Worm (Caenorhabditis elegans) whole organism, L3 larva: Measurements from ENCODE around the gene snr-3.

Source experiments
- R02D3.7 ChIP-seq: fragments of 150-350 bp; optimal IDR thresholded peaks from 2 replicates; lab custom pipeline; 2014; ENCODE audit warnings: missing biosample characterization, missing genetic modification characterization
- aly-2 ChIP-seq: fragments of 150-350 bp; optimal IDR thresholded peaks from 2 replicates; lab custom pipeline; 2014; ENCODE audit warnings: missing biosample characterization, missing genetic modification characterization
- ama-1 ChIP-seq: fragments of 150-350 bp; optimal IDR thresholded peaks from 2 replicates; lab custom pipeline; 2018
- ceh-82 ChIP-seq: fragments of 150-350 bp; optimal IDR thresholded peaks from 2 replicates; lab custom pipeline; 2014; ENCODE audit warnings: missing biosample characterization, missing genetic modification characterization
- daf-12 ChIP-seq: fragments of 150-350 bp; optimal IDR thresholded peaks from 2 replicates; lab custom pipeline; 2014; ENCODE audit warnings: missing biosample characterization, missing genetic modification reagents, missing genetic modification characterization
- egl-27 ChIP-seq: sonication (generic microtip); optimal IDR thresholded peaks from 4 replicates; lab custom pipeline; 2017; ENCODE audit warnings: missing biosample characterization, missing genetic modification reagents, missing genetic modification characterization
- elt-1 ChIP-seq: fragments of 150-350 bp; optimal IDR thresholded peaks from 2 replicates; lab custom pipeline; 2014; ENCODE audit warnings: missing biosample characterization, missing genetic modification characterization
- fkh-10 ChIP-seq: sonication (generic microtip); optimal IDR thresholded peaks from 2 replicates; lab custom pipeline; 2017; ENCODE audit warnings: missing biosample characterization, missing genetic modification reagents, missing genetic modification characterization
- fkh-2 ChIP-seq: fragments of 150-350 bp; optimal IDR thresholded peaks from 2 replicates; lab custom pipeline; 2014; ENCODE audit warnings: missing biosample characterization, missing genetic modification reagents, missing genetic modification characterization
- fos-1 ChIP-seq: fragments of 150-350 bp; optimal IDR thresholded peaks from 2 replicates; lab custom pipeline; 2014; ENCODE audit warnings: missing biosample characterization, missing genetic modification characterization
- hmg-11 ChIP-seq: sonication (generic microtip); optimal IDR thresholded peaks from 2 replicates; lab custom pipeline; 2016; ENCODE audit warnings: missing genetic modification characterization, missing compliant biosample characterization
- lin-39 ChIP-seq: fragments of 150-350 bp; optimal IDR thresholded peaks from 2 replicates; lab custom pipeline; 2018; ENCODE audit warnings: missing biosample characterization, missing genetic modification reagents, missing genetic modification characterization
- lsy-12 ChIP-seq: sonication (generic microtip); optimal IDR thresholded peaks from 2 replicates; lab custom pipeline; 2016; ENCODE audit warnings: mild to moderate bottlenecking, missing genetic modification characterization, missing compliant biosample characterization
- mdl-1 ChIP-seq: fragments of 150-350 bp; optimal IDR thresholded peaks from 2 replicates; lab custom pipeline; 2014; ENCODE audit warnings: missing biosample characterization, missing genetic modification characterization
- mml-1 ChIP-seq: fragments of 150-350 bp; sonication (generic microtip); optimal IDR thresholded peaks from 3 replicates; lab custom pipeline; 2014; ENCODE audit warnings: missing biosample characterization, missing genetic modification characterization
- nfya-1 ChIP-seq: sonication (generic microtip); optimal IDR thresholded peaks from 2 replicates; lab custom pipeline; 2017; ENCODE audit warnings: missing genetic modification characterization, mild to moderate bottlenecking, missing compliant biosample characterization, antibody characterized with exemption, moderate library complexity; ENCODE audit not compliant: insufficient read depth
- nhr-11 ChIP-seq: fragments of 150-350 bp; optimal IDR thresholded peaks from 2 replicates; lab custom pipeline; 2014; ENCODE audit warnings: missing biosample characterization, missing genetic modification characterization
- nhr-28 ChIP-seq: fragments of 150-350 bp; optimal IDR thresholded peaks from 2 replicates; lab custom pipeline; 2014; ENCODE audit warnings: missing biosample characterization, missing genetic modification characterization
- nhr-43 ChIP-seq: sonication (generic microtip); optimal IDR thresholded peaks from 2 replicates; lab custom pipeline; 2016; ENCODE audit warnings: mild to moderate bottlenecking, missing genetic modification characterization, missing compliant biosample characterization; ENCODE audit not compliant: poor library complexity, severe bottlenecking
- nhr-67 ChIP-seq: fragments of 150-350 bp; optimal IDR thresholded peaks from 2 replicates; lab custom pipeline; 2014; ENCODE audit warnings: missing biosample characterization, missing genetic modification characterization
- nhr-76 ChIP-seq: fragments of 150-350 bp; sonication (generic microtip); optimal IDR thresholded peaks from 5 replicates; lab custom pipeline; 2014; ENCODE audit warnings: missing biosample characterization, missing genetic modification characterization
- nhr-77 ChIP-seq: fragments of 150-350 bp; optimal IDR thresholded peaks from 2 replicates; lab custom pipeline; 2014; ENCODE audit warnings: missing biosample characterization, missing genetic modification characterization
- pqm-1 ChIP-seq: fragments of 150-350 bp; optimal IDR thresholded peaks from 2 replicates; lab custom pipeline; 2017; ENCODE audit warnings: missing biosample characterization, missing genetic modification characterization, inconsistent platforms
- skn-1 ChIP-seq: fragments of 150-350 bp; optimal IDR thresholded peaks from 2 replicates; lab custom pipeline; 2014; ENCODE audit warnings: missing biosample characterization, missing genetic modification characterization
- snpc-4 ChIP-seq: fragments of 150-350 bp; optimal IDR thresholded peaks from 2 replicates; lab custom pipeline; 2014; ENCODE audit warnings: missing biosample characterization, missing genetic modification characterization
- tbx-2 ChIP-seq: sonication (generic microtip); optimal IDR thresholded peaks from 2 replicates; lab custom pipeline; 2016; ENCODE audit warnings: mild to moderate bottlenecking, missing genetic modification characterization, missing compliant biosample characterization
- unc-39 ChIP-seq: sonication (generic microtip); optimal IDR thresholded peaks from 4 replicates; lab custom pipeline; 2017; ENCODE audit warnings: missing biosample characterization, missing genetic modification characterization
- unc-62 ChIP-seq: fragments of 150-350 bp; sonication (generic microtip); optimal IDR thresholded peaks from 4 replicates; lab custom pipeline; 2014; ENCODE audit warnings: missing biosample characterization, missing genetic modification reagents, missing genetic modification characterization
- ztf-4 ChIP-seq: fragments of 150-350 bp; optimal IDR thresholded peaks from 2 replicates; lab custom pipeline; 2014; ENCODE audit warnings: missing biosample characterization, missing genetic modification characterization

The snr-3 gene

DNA sequence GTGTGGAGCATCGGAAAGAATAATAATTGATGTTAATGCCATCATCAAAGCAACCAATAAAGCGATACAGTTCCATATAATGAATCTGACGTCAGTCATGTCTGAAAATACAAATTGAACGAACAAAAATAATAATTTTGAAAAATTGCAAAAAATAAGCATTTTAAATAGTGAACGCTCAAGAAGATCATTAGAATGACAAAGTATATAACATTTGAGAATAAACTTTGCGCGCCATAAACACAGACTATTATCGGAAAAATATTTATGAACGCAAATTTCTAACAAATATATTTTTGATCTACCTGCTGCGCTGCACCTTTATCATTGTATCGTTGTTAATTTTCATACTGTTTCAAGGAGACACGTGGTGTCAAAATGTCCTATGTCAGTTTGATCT lies 11.9 kb upstream of the snr-3 start, which contains the start of gene R05G9.3:
Gene R05G9.3 (minus strand): TSS at position 101 of the 400 bp plus-strand sequence.
- TF ChIP-seq ceh-82 (tag; lab: Kevin White, UChicago), result no peak

DNA sequence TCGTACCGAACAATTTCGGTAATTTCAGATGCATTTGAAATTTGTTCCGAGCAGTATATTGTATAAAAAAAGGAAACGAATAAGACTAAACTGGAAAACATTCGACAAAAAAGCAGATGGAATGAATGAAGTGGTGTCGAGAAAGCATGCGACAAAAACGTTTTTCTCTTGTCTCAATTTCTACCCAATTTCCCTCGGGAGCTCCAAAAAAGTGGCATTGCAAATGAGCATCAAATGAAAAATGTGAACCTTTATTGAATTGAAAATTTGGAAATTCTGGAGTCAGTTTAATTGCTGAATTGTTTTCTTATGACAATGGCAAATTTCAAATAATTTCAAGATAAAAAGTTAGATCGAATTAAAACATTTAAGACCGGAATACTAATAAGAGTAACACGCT lies 10.6 kb upstream of the snr-3 start, which contains the start of gene R05G9.5:
Gene R05G9.5 (minus strand): TSS at position 101 of the 400 bp plus-strand sequence.
- TF ChIP-seq lin-39 (tag; lab: Kevin White, UChicago) (no peak), mdl-1 (tag; lab: Kevin White, UChicago) (no peak), mml-1 (no peak), R02D3.7 (tag; lab: Kevin White, UChicago) (no peak), pqm-1 (tag; lab: Kevin White, UChicago) (no peak), skn-1 (tag; lab: Kevin White, UChicago) (no peak), ztf-4 (tag; lab: Kevin White, UChicago) (no peak), ama-1 (lab: Kevin White, UChicago) (no peak), hmg-11 (tag; lab: Kevin White, UChicago) (no peak)
- TF ChIP-seq, all 47 proteins: peak for 0

DNA sequence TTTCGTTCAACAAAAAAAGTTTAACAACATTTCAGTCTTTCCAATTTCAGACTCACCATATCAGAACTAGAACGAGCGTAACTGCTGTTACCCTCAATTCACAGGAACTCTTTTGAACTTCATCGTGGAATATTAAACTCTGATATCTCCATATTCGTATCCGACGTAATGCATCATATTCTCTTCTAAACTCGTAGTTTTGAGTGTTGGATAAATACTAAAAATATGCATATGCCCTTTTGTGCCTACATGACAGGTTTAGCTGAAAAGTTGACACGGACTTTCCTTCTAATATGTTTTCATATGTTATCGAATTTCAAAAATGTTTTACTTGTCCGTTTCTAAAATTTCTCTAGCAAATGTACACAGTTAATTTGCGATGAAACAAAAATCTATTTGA lies 9.5 kb upstream of the snr-3 start, which contains the start of gene twk-49:
Gene twk-49 (minus strand): TSS at position 101 of the 400 bp plus-strand sequence.
- TF ChIP-seq fkh-10 (GFP tag; lab: Kevin White, UChicago) (no peak), snpc-4 (tag; lab: Kevin White, UChicago) (no peak), fkh-2 (tag; lab: Kevin White, UChicago) (no peak), ceh-82 (tag; lab: Kevin White, UChicago) (no peak), nhr-77 (no peak), lsy-12 (no peak), egl-27 (tag; lab: Kevin White, UChicago) (no peak), ama-1 (lab: Kevin White, UChicago) (no peak), nhr-76 (tag; lab: Kevin White, UChicago) (no peak), daf-12 (no peak), nhr-28 (tag; lab: Kevin White, UChicago) (no peak), elt-1 (tag; lab: Kevin White, UChicago) (no peak)
- TF ChIP-seq, all 47 proteins: peak for 0

DNA sequence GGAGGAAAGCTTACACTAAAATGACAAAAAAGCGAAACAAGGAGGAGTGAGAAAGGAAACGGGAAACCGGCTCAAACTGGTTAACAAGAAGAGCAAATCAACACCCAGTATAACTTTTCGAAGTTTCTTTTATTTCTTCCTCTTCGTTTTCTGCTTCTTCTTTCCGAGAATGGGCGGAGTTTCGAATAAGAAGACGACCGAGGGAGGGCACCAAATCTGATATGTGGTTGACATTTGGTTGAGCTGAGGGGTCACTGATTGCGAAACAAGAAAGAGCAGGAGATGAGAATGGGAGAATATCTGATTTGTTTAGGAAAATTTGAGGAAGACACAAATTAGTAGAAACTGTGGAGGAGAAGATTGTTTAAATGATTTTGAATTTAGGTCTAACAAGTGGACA lies 9.0 kb upstream of the snr-3 start:
- TF ChIP-seq nhr-67, result no peak
- TF ChIP-seq fos-1 (tag; lab: Kevin White, UChicago), result no peak
- TF ChIP-seq nhr-11, result no peak
- TF ChIP-seq nfya-1, result peak; percentile 20
- TF ChIP-seq, all 47 proteins: peak for 1

DNA sequence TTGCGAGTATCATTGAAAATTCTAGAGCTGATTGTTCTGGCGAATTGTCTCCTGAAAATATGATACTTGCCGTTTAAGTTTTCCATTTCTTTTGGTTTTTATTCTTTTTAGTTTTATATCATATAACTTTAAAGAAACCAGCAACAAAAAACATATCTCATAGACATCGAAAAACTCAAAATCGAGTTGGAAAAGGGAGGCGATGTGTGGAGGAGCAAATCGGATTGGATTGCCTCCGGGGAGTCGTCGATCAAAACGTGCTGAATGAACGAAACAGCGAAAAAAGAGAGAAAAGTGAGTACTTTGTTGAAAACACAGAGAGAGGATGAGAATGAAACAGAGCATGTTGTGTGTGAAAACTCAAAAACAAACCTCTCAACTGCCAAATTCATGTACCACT lies 7.6 kb upstream of the snr-3 start:
- TF ChIP-seq mdl-1 (tag; lab: Kevin White, UChicago) (no peak), ama-1 (lab: Kevin White, UChicago) (no peak), pqm-1 (tag; lab: Kevin White, UChicago) (no peak), nhr-28 (tag; lab: Kevin White, UChicago) (no peak), nfya-1 (peak; percentile 18)

DNA sequence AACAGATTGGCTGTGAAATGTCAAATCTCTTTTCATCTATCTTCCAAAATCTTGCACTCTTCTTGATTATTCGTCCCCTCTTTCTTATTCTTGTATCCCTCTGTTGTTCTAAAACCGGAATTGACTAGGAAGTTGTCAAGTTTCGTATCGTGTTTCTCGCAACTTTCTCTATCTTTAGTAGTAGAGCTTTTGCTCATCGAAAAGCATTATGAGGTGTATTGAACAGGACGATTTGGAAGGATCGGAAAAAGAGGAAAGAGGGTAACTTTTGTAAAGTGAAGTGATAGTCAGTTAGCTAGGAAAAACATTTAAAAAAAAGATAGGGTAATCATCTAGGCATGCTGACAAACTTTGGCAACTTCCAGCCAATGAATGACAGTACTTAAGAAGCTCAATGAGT lies 6.9 kb upstream of the snr-3 start:
- TF ChIP-seq tbx-2 (tag; lab: Kevin White, UChicago) (no peak), mdl-1 (tag; lab: Kevin White, UChicago) (no peak), aly-2 (tag; lab: Kevin White, UChicago) (no peak), ztf-4 (tag; lab: Kevin White, UChicago) (no peak), unc-62 (GFP tag; lab: Kevin White, UChicago) (no peak), nhr-67 (no peak), lin-39 (tag; lab: Kevin White, UChicago) (no peak), unc-39 (no peak), skn-1 (tag; lab: Kevin White, UChicago) (no peak), fos-1 (tag; lab: Kevin White, UChicago) (no peak)
- TF ChIP-seq, all 47 proteins: peak for 0

DNA sequence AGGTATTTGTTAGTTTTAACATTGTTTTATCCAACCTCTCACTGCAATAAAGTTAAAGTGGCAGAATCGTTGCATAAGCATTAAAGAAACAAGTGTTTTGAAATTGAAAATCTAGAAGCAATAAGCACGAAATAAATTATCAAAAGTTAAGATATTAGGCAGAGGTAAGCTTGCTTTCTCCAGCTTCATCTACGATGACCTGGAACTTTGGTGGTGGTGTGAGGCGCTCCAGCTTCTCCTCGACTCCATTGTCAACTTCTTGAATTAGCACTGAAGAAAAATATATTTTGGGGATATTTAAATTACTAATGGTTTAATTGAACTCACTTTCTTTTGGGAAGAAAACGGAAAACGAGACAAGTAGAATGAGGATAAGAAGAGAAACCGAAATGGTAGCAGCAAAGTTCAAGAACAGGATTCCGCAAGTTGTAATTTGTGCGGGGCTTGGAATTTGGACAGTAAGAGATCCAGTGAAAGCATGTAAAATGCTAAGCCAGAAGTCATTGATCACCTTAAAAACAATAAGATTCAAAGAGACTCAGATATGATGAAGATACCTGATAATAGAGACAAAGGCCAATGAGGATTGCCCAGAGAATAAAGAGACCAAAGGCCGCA lies 4.3 kb upstream of the snr-3 start:
- no peak for TF ChIP-seq nhr-43 (tag; lab: Kevin White, UChicago)
- TF ChIP-seq unc-62 (GFP tag; lab: Kevin White, UChicago), result no peak
- TF ChIP-seq ama-1 (lab: Kevin White, UChicago), result peak; percentile 35
- TF ChIP-seq, all 47 proteins: peak for 1
